Worm (Caenorhabditis elegans): ENCODE results near the gene K12B6.4.

Gene K12B6.4

DNA sequence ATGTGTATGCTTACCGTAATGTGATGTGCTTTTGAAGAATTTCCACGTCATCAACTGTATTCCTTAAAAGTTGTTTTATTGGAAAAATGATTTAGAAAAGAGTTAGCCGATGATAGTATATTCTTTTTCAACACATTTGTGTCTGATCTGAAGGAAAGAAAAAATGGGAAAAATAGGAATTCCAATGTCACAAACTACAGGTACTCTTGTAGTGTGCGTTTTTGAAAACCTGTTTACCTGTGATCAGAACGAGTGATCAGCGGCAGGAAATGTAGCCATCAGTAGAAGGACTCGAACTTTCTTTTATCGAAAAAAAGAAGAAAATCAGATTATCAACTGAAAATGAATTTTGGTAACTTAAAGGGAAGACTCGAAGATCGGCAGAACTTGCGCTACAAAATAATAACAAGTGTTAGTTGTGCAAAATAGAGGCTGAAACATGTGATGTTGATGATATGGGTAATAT, 40.7 kb upstream of the K12B6.4 start, which contains the start of gene T28C12.15:
T28C12.15 (minus strand) TSS at position 51 of the 466 bp plus-strand sequence.
- TF ChIP-seq nhr-237 (tag; optimal IDR thresholded peaks at IDR 0.05) = no peak
- TF ChIP-seq cnd-1 (tag; optimal IDR thresholded peaks at IDR 0.05) = no peak
- no peak for TF ChIP-seq ceh-43 (GFP tag; optimal IDR thresholded peaks at IDR 0.05)

DNA sequence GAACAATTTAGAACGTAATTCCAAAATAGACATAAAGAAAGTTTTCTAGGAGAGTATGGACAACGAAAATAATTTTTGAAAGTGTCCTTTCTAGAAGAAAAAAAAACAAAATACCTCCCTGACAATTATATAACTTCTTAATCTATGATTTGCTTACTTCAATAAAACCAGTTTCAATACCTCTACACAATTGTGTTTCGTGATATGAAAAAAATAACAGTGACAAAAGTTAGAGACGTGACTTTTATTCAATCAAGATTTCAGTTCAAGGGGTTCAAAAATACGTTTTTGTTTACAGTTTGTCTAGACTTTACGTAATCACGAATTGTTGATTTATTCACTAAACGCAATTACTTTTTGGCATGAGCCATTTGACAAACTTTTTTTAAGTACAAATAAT, 40.2 kb upstream of the K12B6.4 start:
- TF ChIP-seq hlh-1 (tag; optimal IDR thresholded peaks at IDR 0.05) = no peak
- no peak for TF ChIP-seq unc-62 (GFP tag; optimal IDR thresholded peaks at IDR 0.05)
- no peak for TF ChIP-seq M03D4.4 (tag; optimal IDR thresholded peaks at IDR 0.05)
- TF ChIP-seq ham-2 (GFP tag; optimal IDR thresholded peaks at IDR 0.05) = no peak
- no peak for TF ChIP-seq nhr-237 (tag; optimal IDR thresholded peaks at IDR 0.05)
- no peak for TF ChIP-seq blmp-1 (tag; optimal IDR thresholded peaks at IDR 0.05)
- TF ChIP-seq ces-1 (GFP tag; optimal IDR thresholded peaks at IDR 0.05) = no peak
- no peak for TF ChIP-seq nhr-76 (tag; optimal IDR thresholded peaks at IDR 0.05)
- no peak for TF ChIP-seq bed-3 (GFP tag; optimal IDR thresholded peaks at IDR 0.05)
- no peak for TF ChIP-seq sem-2 (GFP tag; optimal IDR thresholded peaks at IDR 0.05)
- TF ChIP-seq tbx-8 (GFP tag; optimal IDR thresholded peaks at IDR 0.05) = no peak
- no peak for TF ChIP-seq snpc-4 (tag; optimal IDR thresholded peaks at IDR 0.05)
- no peak for TF ChIP-seq lin-32 (GFP tag; optimal IDR thresholded peaks at IDR 0.05)
- no peak for TF ChIP-seq elt-3 (tag; optimal IDR thresholded peaks at IDR 0.05)
- TF ChIP-seq mep-1 (tag; optimal IDR thresholded peaks at IDR 0.05) = no peak
- TF ChIP-seq zip-8 (tag; optimal IDR thresholded peaks at IDR 0.05) = no peak
- TF ChIP-seq flh-1 (GFP tag; optimal IDR thresholded peaks at IDR 0.05) = no peak
- TF ChIP-seq ceh-83 (GFP tag; optimal IDR thresholded peaks at IDR 0.05) = no peak

DNA sequence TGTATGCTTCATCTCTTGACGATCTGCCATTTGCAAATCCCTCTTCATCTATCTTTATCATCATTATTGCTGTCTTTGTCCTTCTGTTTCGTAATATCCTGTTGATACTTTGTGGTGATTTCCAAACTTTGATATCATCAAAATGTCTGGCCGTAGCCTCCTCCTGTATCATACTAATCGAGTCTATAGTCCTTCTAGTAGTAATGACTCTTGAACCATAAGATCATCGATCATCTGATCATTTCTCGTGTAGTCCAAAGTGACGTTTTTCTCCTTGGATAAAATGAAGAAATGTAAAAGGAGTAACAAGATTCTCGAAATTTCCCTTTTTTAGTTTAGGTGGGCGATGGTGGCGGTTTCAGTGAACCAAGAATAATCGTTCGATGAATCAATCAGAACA, 38.3 kb upstream of the K12B6.4 start:
- TF ChIP-seq unc-62 (GFP tag; optimal IDR thresholded peaks at IDR 0.05) (no peak), tbx-8 (GFP tag; optimal IDR thresholded peaks at IDR 0.05) (no peak), flh-1 (GFP tag; optimal IDR thresholded peaks at IDR 0.05) (no peak), zip-8 (tag; optimal IDR thresholded peaks at IDR 0.05) (no peak), nhr-28 (tag; optimal IDR thresholded peaks at IDR 0.05) (no peak), cnd-1 (tag; optimal IDR thresholded peaks at IDR 0.05) (no peak), lsy-2 (tag; optimal IDR thresholded peaks at IDR 0.05) (no peak), sptf-1 (tag; optimal IDR thresholded peaks at IDR 0.05) (no peak), mls-2 (tag; optimal IDR thresholded peaks at IDR 0.05) (no peak), ceh-39 (tag; optimal IDR thresholded peaks at IDR 0.05) (no peak), lin-13 (tag; optimal IDR thresholded peaks at IDR 0.05) (no peak), ham-2 (GFP tag; optimal IDR thresholded peaks at IDR 0.05) (no peak), snpc-4 (tag; optimal IDR thresholded peaks at IDR 0.05) (no peak), unc-120 (tag; optimal IDR thresholded peaks at IDR 0.05; ENCODE audit: poor library complexity, severe bottlenecking) (no peak), drap-1 (GFP tag; optimal IDR thresholded peaks at IDR 0.05) (no peak), blmp-1 (tag; optimal IDR thresholded peaks at IDR 0.05) (no peak)

DNA sequence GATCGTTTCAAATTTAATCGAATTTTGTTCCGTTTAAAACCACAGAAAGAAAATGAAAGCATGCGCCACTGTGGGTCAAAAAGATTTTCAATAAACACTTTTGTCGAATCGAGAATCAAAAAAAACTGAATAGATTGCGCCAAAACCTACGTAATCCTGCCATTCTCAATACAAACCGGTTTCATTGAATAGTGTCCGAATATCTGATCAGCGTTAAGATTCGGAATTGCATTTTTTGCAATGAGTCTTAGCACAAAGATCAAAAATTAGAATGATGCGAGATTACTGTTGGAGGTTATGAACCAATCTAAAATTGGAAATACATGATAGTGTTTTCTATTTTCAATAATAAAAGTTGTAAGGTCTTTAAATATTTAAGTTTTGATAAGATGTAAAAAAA, 36.9 kb upstream of the K12B6.4 start:
- no peak for TF ChIP-seq mab-5 (tag; optimal IDR thresholded peaks at IDR 0.05)
- no peak for TF ChIP-seq ceh-43 (GFP tag; optimal IDR thresholded peaks at IDR 0.05)
- no peak for TF ChIP-seq elt-1 (tag; optimal IDR thresholded peaks at IDR 0.05; ENCODE audit: borderline replicate concordance, insufficient read depth)
- TF ChIP-seq hlh-1 (tag; optimal IDR thresholded peaks at IDR 0.05) = no peak

DNA sequence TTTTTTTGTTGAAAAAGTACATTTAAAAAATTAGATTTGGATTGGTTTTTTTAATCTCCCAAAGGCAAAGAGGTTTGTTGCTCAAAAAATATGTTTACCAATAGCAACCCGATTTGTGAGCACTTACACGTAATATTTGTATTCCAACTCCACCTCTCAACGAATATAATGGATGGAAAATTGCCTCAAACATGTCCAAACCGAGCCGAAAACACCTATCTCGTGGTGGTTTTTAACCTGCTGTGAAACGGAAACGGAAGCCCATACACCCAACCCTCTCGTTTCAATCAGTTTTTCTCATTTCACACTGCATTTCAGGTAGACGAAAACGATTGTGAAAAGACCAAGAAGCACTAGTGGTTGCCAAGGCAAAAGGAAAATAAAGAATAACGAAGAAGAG, 35.6 kb upstream of the K12B6.4 start, which contains the start of gene cest-24:
cest-24 (plus strand) TSS at position 301 of the 400 bp plus-strand sequence.
- TF ChIP-seq ces-1 (GFP tag; optimal IDR thresholded peaks at IDR 0.05) (no peak), ceh-39 (tag; optimal IDR thresholded peaks at IDR 0.05) (no peak), drap-1 (GFP tag; optimal IDR thresholded peaks at IDR 0.05) (no peak), ceh-43 (GFP tag; optimal IDR thresholded peaks at IDR 0.05) (no peak), ztf-11 (tag; optimal IDR thresholded peaks at IDR 0.05) (no peak), hlh-1 (tag; optimal IDR thresholded peaks at IDR 0.05) (no peak), lin-32 (GFP tag; optimal IDR thresholded peaks at IDR 0.05) (no peak), lin-13 (tag; optimal IDR thresholded peaks at IDR 0.05) (no peak), elt-1 (tag; optimal IDR thresholded peaks at IDR 0.05; ENCODE audit: borderline replicate concordance, insufficient read depth) (no peak), sem-2 (GFP tag; optimal IDR thresholded peaks at IDR 0.05) (no peak), mls-2 (tag; optimal IDR thresholded peaks at IDR 0.05) (no peak), mep-1 (tag; optimal IDR thresholded peaks at IDR 0.05) (no peak), unc-39 (tag; optimal IDR thresholded peaks at IDR 0.05) (no peak), tbx-8 (GFP tag; optimal IDR thresholded peaks at IDR 0.05) (no peak), ceh-83 (GFP tag; optimal IDR thresholded peaks at IDR 0.05) (no peak), nhr-237 (tag; optimal IDR thresholded peaks at IDR 0.05) (no peak)

Measured in whole organism, mixed stage, embryonic.